Fruit fly (Drosophila melanogaster): ENCODE measurements around the gene CG3597.
A peak's percentile ranks its signal among the peaks of the same experiment; 100 is the strongest.

CG3597 gene

dm6 chr2L:2364200-2364754 is 7.0 kb downstream of the CG3597 start:
- TF ChIP-seq sug (tag; optimal IDR thresholded peaks at IDR 0.05) (no peak), amos (GFP tag; IDR thresholded peaks at IDR 0.05; ENCODE audit: partially characterized antibody) (no peak; the same call in 1 of the 2 replicates), CG14050 (GFP tag; IDR thresholded peaks at IDR 0.05) (no peak), grn (GFP tag; optimal IDR thresholded peaks at IDR 0.05) (no peak), CG4404 (GFP tag; IDR thresholded peaks at IDR 0.05) (no peak), HmgD (GFP tag; optimal IDR thresholded peaks at IDR 0.05) (no peak), cad (GFP tag; optimal IDR thresholded peaks at IDR 0.05) (no peak), gce (GFP tag; IDR thresholded peaks at IDR 0.05) (no peak), CG15696 (tag; optimal IDR thresholded peaks at IDR 0.05) (no peak), so (GFP tag; IDR thresholded peaks at IDR 0.05) (no peak), ERR (GFP tag; optimal IDR thresholded peaks at IDR 0.05) (no peak), ind (GFP tag; optimal IDR thresholded peaks at IDR 0.05) (no peak), Bteb2 (GFP tag; optimal IDR thresholded peaks at IDR 0.05) (no peak), CG31365 (tag; optimal IDR thresholded peaks at IDR 0.05) (no peak), klu (GFP tag; IDR thresholded peaks at IDR 0.05) (no peak), danr (GFP tag; IDR thresholded peaks at IDR 0.05) (no peak), pzg (GFP tag; optimal IDR thresholded peaks at IDR 0.05) (peak; percentile 7), CG12391 (tag; optimal IDR thresholded peaks at IDR 0.05) (no peak), CG1602 (GFP tag; optimal IDR thresholded peaks at IDR 0.05) (no peak), CG17912 (GFP tag; optimal IDR thresholded peaks at IDR 0.05) (no peak), pum (GFP tag; optimal IDR thresholded peaks at IDR 0.05) (no peak), Oaz (GFP tag; IDR thresholded peaks at IDR 0.05) (no peak), Adf1 (GFP tag; IDR thresholded peaks at IDR 0.05) (no peak), slp2 (GFP tag; optimal IDR thresholded peaks at IDR 0.05) (no peak), Usf (GFP tag; optimal IDR thresholded peaks at IDR 0.05) (no peak), dimm (GFP tag; IDR thresholded peaks at IDR 0.05) (no peak), BEAF-32 (GFP tag; optimal IDR thresholded peaks at IDR 0.05) (no peak), sd (tag; optimal IDR thresholded peaks at IDR 0.05) (no peak), CG4424 (GFP tag; optimal IDR thresholded peaks at IDR 0.05) (no peak), twi (tag; optimal IDR thresholded peaks at IDR 0.05) (no peak), pb (GFP tag; optimal IDR thresholded peaks at IDR 0.05) (no peak), jigr1 (GFP tag; IDR thresholded peaks at IDR 0.05) (no peak), oc (tag; optimal IDR thresholded peaks at IDR 0.05) (no peak), her (GFP tag; optimal IDR thresholded peaks at IDR 0.05) (peak; percentile 6), Poxn (GFP tag; IDR thresholded peaks at IDR 0.05) (no peak), Mes4 (GFP tag; optimal IDR thresholded peaks at IDR 0.05) (no peak), lov (optimal IDR thresholded peaks at IDR 0.05) (no peak), lov (GFP tag; IDR thresholded peaks at IDR 0.05) (no peak), CG10979 (tag; optimal IDR thresholded peaks at IDR 0.05) (no peak), Rx (GFP tag; IDR thresholded peaks at IDR 0.05) (no peak), CG7963 (GFP tag; IDR thresholded peaks at IDR 0.05; ENCODE audit: partially characterized antibody) (peak; percentile 59; the same call in 2 of the 3 replicates), CG14667 (GFP tag; IDR thresholded peaks at IDR 0.05) (no peak), peb (GFP tag; IDR thresholded peaks at IDR 0.05) (no peak), CG17359 (tag; optimal IDR thresholded peaks at IDR 0.05) (no peak), abd-A (tag; optimal IDR thresholded peaks at IDR 0.05) (no peak), CG18262 (tag; optimal IDR thresholded peaks at IDR 0.05) (no peak), CG2202 (tag; optimal IDR thresholded peaks at IDR 0.05) (no peak), CG8924 (tag; optimal IDR thresholded peaks at IDR 0.05) (no peak), eyg (GFP tag; optimal IDR thresholded peaks at IDR 0.05) (no peak), Hey (tag; optimal IDR thresholded peaks at IDR 0.05) (no peak), p53 (GFP tag; optimal IDR thresholded peaks at IDR 0.05) (no peak), br (optimal IDR thresholded peaks at IDR 0.05) (no peak), tna (GFP tag; IDR thresholded peaks at IDR 0.05; ENCODE audit: partially characterized antibody) (peak; percentile 20; the same call in 1 of the 2 replicates)
